Worm (Caenorhabditis elegans): ENCODE data around the gene F53F4.7.

DNA sequence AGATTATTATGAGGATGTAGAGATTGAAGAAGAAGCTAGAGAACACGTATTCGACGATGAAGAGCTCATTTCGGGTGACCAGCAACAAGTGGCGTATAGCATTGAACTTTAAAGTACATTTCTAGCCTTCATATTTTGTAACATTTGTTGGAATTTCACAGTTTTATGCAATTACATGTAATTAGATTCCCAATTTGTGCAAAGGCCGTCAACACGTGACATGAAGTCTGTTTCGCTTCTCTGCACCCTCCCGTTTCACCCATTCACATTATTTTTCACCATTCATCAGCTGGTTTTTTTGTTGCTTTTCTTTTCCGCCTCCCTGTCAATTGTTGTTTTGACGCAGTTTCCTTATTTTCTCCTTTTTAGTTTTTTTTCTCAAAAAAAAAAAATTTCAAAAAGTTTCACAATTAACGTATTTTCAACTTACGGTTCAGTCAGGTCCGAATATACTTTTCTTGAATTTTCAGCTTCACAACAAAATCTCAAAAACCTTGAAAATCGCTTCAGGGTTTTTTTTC lies 13.4 kb upstream of the F53F4.7 start, which contains the start of gene sde-2:
- TF ChIP-seq lin-39 (tag; optimal IDR thresholded peaks at IDR 0.05): no peak
- TF ChIP-seq mdl-1 (tag; optimal IDR thresholded peaks at IDR 0.05): no peak
- TF ChIP-seq elt-2 (tag; optimal IDR thresholded peaks at IDR 0.05): no peak
- no peak for TF ChIP-seq aha-1 (tag; optimal IDR thresholded peaks at IDR 0.05)
- TF ChIP-seq nhr-28 (tag; optimal IDR thresholded peaks at IDR 0.05): no peak
- TF ChIP-seq sox-4 (tag; optimal IDR thresholded peaks at IDR 0.05): no peak
- no peak for TF ChIP-seq snpc-4 (tag; optimal IDR thresholded peaks at IDR 0.05)
- no peak for TF ChIP-seq ama-1 (optimal IDR thresholded peaks at IDR 0.05)
- TF ChIP-seq jun-1 (tag; optimal IDR thresholded peaks at IDR 0.05): no peak
- TF ChIP-seq nhr-237 (tag; optimal IDR thresholded peaks at IDR 0.05): no peak

Measured in whole organism, L1 larva.